Worm (Caenorhabditis elegans) whole organism, young adult: ENCODE data around the gene C43C3.4.

Experiments used
- B0261.1 ChIP-seq: sonication (generic microtip); optimal IDR thresholded peaks from 2 replicates; lab custom pipeline; 2016; ENCODE audit warnings: mild to moderate bottlenecking, missing genetic modification characterization, moderate library complexity, missing compliant biosample characterization
- C06A6.2 ChIP-seq: fragments of 200-800 bp; sonication (Bioruptor generic); conservative IDR thresholded peaks from 2 replicates; pipeline ENCODE4 v1.3.6; 2022; ENCODE audit warnings: missing genetic modification characterization, missing compliant biosample characterization
- D2030.7 ChIP-seq: fragments of 200-800 bp; sonication (Bioruptor generic); IDR thresholded peaks from 2 replicates; pipeline ENCODE4 v1.3.6; 2022; ENCODE audit warnings: missing genetic modification reagents, missing genetic modification characterization, missing compliant biosample characterization
- F37B4.10 ChIP-seq: fragments of 200-800 bp; sonication (Bioruptor generic); IDR thresholded peaks from 2 replicates; pipeline ENCODE4 v1.3.6; 2022; ENCODE audit warnings: missing genetic modification characterization, missing compliant biosample characterization
- Y53F4B.3 ChIP-seq: fragments of 200-800 bp; sonication (Bioruptor generic); IDR thresholded peaks from 2 replicates; pipeline ENCODE4 v1.3.6; 2022; ENCODE audit warnings: missing genetic modification reagents, missing genetic modification characterization, missing compliant biosample characterization
- ama-1 ChIP-seq, 3 experiments: fragments of 150-350 bp in 1 of 3; sonication (generic microtip) in 2 of 3; optimal IDR thresholded peaks; 2 replicates each; lab custom pipeline; 2014 to 2018; ENCODE audit warnings: missing biosample characterization in 2 of 3, missing genetic modification characterization in 2 of 3, missing genetic modification reagents in 2 of 3
- attf-5 ChIP-seq: fragments of 200-800 bp; sonication (Bioruptor generic); optimal IDR thresholded peaks from 2 replicates; lab custom pipeline; 2018; ENCODE audit warnings: mild to moderate bottlenecking, missing genetic modification characterization, missing compliant biosample characterization
- bed-2 ChIP-seq: fragments of 200-800 bp; sonication (Bioruptor generic); IDR thresholded peaks from 2 replicates; pipeline ENCODE4 v1.3.6; 2022; ENCODE audit warnings: missing genetic modification reagents, missing genetic modification characterization, missing compliant biosample characterization
- ccch-3 ChIP-seq: fragments of 200-800 bp; sonication (Bioruptor generic); optimal IDR thresholded peaks from 2 replicates; lab custom pipeline; 2018; ENCODE audit warnings: mild to moderate bottlenecking, missing genetic modification characterization, missing compliant biosample characterization
- cebp-2 ChIP-seq: fragments of 200-800 bp; sonication (Bioruptor generic); IDR thresholded peaks from 2 replicates; pipeline ENCODE4 v1.3.6; 2022; ENCODE audit warnings: missing genetic modification characterization, missing compliant biosample characterization
- ceh-100 ChIP-seq: fragments of 200-800 bp; sonication (Bioruptor generic); IDR thresholded peaks from 2 replicates; pipeline ENCODE4 v1.3.6; 2022; ENCODE audit warnings: missing genetic modification reagents, missing genetic modification characterization, missing compliant biosample characterization
- ceh-27 ChIP-seq: fragments of 200-800 bp; sonication (Bioruptor generic); optimal IDR thresholded peaks from 2 replicates; lab custom pipeline; 2018; ENCODE audit warnings: mild to moderate bottlenecking, missing genetic modification characterization, moderate library complexity, missing compliant biosample characterization
- dpl-1 ChIP-seq: fragments of 150-350 bp; optimal IDR thresholded peaks from 2 replicates; lab custom pipeline; 2014; ENCODE audit warnings: missing biosample characterization, missing genetic modification reagents, missing genetic modification characterization
- egl-18 ChIP-seq: fragments of 200-800 bp; sonication (Bioruptor generic); IDR thresholded peaks from 2 replicates; pipeline ENCODE4 v1.3.6; 2022; ENCODE audit warnings: missing genetic modification reagents, missing genetic modification characterization, missing compliant biosample characterization
- fkh-3 ChIP-seq: sonication (generic microtip); optimal IDR thresholded peaks from 2 replicates; lab custom pipeline; 2016; ENCODE audit warnings: mild to moderate bottlenecking, missing genetic modification characterization, missing compliant biosample characterization
- him-1 ChIP-seq: sonication (generic microtip); optimal IDR thresholded peaks from 2 replicates; lab custom pipeline; 2016; ENCODE audit warnings: missing genotype, missing genetic modification reagents, missing genetic modification characterization, missing compliant biosample characterization
- hlh-12 ChIP-seq: sonication (generic microtip); optimal IDR thresholded peaks from 2 replicates; lab custom pipeline; 2016; ENCODE audit warnings: missing genetic modification characterization, missing compliant biosample characterization
- hlh-26 ChIP-seq: fragments of 200-800 bp; sonication (Bioruptor generic); conservative IDR thresholded peaks from 2 replicates; pipeline ENCODE4 v1.3.6; 2022; ENCODE audit warnings: missing genetic modification reagents, missing genetic modification characterization, missing compliant biosample characterization
- let-607 ChIP-seq, 2 experiments: fragments of 200-800 bp in 1 of 2; sonication (Bioruptor generic) in 1 of 2; sonication (generic microtip) in 1 of 2; optimal IDR thresholded peaks; 2 replicates each; lab custom pipeline; 2016 to 2018; ENCODE audit warnings: mild to moderate bottlenecking in 2 of 2, missing compliant biosample characterization in 2 of 2, missing genetic modification characterization in 2 of 2, moderate library complexity in 2 of 2, missing genotype in 1 of 2
- lin-35 ChIP-seq, 3 experiments: fragments of 150-350 bp in 2 of 3; sonication (generic microtip) in 1 of 3; optimal IDR thresholded peaks; 2 replicates each; lab custom pipeline; 2014 to 2018; ENCODE audit warnings: missing biosample characterization in 3 of 3, missing genetic modification characterization in 3 of 3, missing genetic modification reagents in 3 of 3
- lin-40 ChIP-seq: sonication (generic microtip); optimal IDR thresholded peaks from 2 replicates; lab custom pipeline; 2016; ENCODE audit warnings: missing genetic modification characterization, mild to moderate bottlenecking, missing compliant biosample characterization, missing genotype, missing genetic modification reagents
- lin-54 ChIP-seq: fragments of 200-800 bp; sonication (Bioruptor generic); optimal IDR thresholded peaks from 2 replicates; lab custom pipeline; 2018; ENCODE audit warnings: mild to moderate bottlenecking, missing genetic modification characterization, missing compliant biosample characterization
- lir-1 ChIP-seq: fragments of 200-800 bp; sonication (Bioruptor generic); conservative IDR thresholded peaks from 2 replicates; pipeline ENCODE4 v1.3.6; 2022; ENCODE audit warnings: missing genetic modification reagents, missing genetic modification characterization, missing compliant biosample characterization
- madf-3 ChIP-seq: fragments of 200-800 bp; sonication (Bioruptor generic); IDR thresholded peaks from 2 replicates; pipeline ENCODE4 v1.3.6; 2022; ENCODE audit warnings: missing genetic modification reagents, missing genetic modification characterization, missing compliant biosample characterization
- madf-8 ChIP-seq: fragments of 200-800 bp; sonication (Bioruptor generic); conservative IDR thresholded peaks from 2 replicates; pipeline ENCODE4 v1.3.6; 2022; ENCODE audit warnings: missing genetic modification reagents, missing genetic modification characterization, missing compliant biosample characterization
- mel-28 ChIP-seq: sonication (generic microtip); optimal IDR thresholded peaks from 2 replicates; lab custom pipeline; 2016; ENCODE audit warnings: borderline replicate concordance, mild to moderate bottlenecking, missing genetic modification characterization, missing compliant biosample characterization
- mes-4 ChIP-seq: sonication (generic microtip); optimal IDR thresholded peaks from 2 replicates; lab custom pipeline; 2016; ENCODE audit warnings: missing genotype, missing genetic modification characterization, missing compliant biosample characterization
- nfya-2 ChIP-seq: fragments of 200-800 bp; sonication (Bioruptor generic); IDR thresholded peaks from 2 replicates; pipeline ENCODE4 v1.3.6; 2022; ENCODE audit warnings: missing genetic modification reagents, missing genetic modification characterization, missing compliant biosample characterization
- nhr-120 ChIP-seq: fragments of 200-800 bp; sonication (Bioruptor generic); IDR thresholded peaks from 2 replicates; pipeline ENCODE4 v1.3.6; 2022; ENCODE audit warnings: missing genetic modification characterization, missing compliant biosample characterization
- nhr-27 ChIP-seq: fragments of 200-800 bp; sonication (Bioruptor generic); optimal IDR thresholded peaks from 2 replicates; lab custom pipeline; 2018; ENCODE audit warnings: mild to moderate bottlenecking, missing genetic modification characterization, moderate library complexity, missing compliant biosample characterization
- nhr-80 ChIP-seq: sonication (generic microtip); optimal IDR thresholded peaks from 2 replicates; lab custom pipeline; 2016; ENCODE audit warnings: missing genetic modification characterization, missing compliant biosample characterization
- nhr-90 ChIP-seq: sonication (generic microtip); optimal IDR thresholded peaks from 2 replicates; lab custom pipeline; 2016; ENCODE audit warnings: missing genotype, mild to moderate bottlenecking, missing genetic modification characterization, missing compliant biosample characterization
- pha-4 ChIP-seq: fragments of 150-350 bp; sonication (generic microtip); optimal IDR thresholded peaks from 2 replicates; lab custom pipeline; 2014; ENCODE audit warnings: missing biosample characterization, missing genetic modification reagents, missing genetic modification characterization
- rcor-1 ChIP-seq: fragments of 200-800 bp; sonication (Bioruptor generic); IDR thresholded peaks from 2 replicates; pipeline ENCODE4 v1.3.6; 2022; ENCODE audit warnings: missing genetic modification reagents, missing genetic modification characterization, missing compliant biosample characterization
- rpc-1 ChIP-seq, 2 experiments: fragments of 150-350 bp in 1 of 2; sonication (generic microtip) in 1 of 2; optimal IDR thresholded peaks; 2 replicates each; lab custom pipeline; 2014 to 2018; ENCODE audit warnings: missing biosample characterization in 1 of 2, missing genetic modification characterization in 1 of 2, missing genetic modification reagents in 1 of 2, missing genotype in 1 of 2
- snpc-3.4 ChIP-seq: sonication (generic microtip); optimal IDR thresholded peaks from 2 replicates; lab custom pipeline; 2017; ENCODE audit warnings: missing genetic modification characterization, mild to moderate bottlenecking, missing compliant biosample characterization, antibody characterized with exemption, moderate library complexity, missing genotype, missing genetic modification reagents
- snpc-4 ChIP-seq, 5 experiments: fragments of 150-350 bp in 1 of 5; sonication (generic microtip) in 4 of 5; optimal IDR thresholded peaks; 2 replicates each; lab custom pipeline; 2014 to 2018; ENCODE audit warnings: missing genetic modification characterization in 5 of 5, missing biosample characterization in 3 of 5, antibody characterized with exemption in 2 of 5, mild to moderate bottlenecking in 2 of 5, missing compliant biosample characterization in 2 of 5, missing genotype in 2 of 5, moderate library complexity in 2 of 5, missing genetic modification reagents in 1 of 5
- tlf-1 ChIP-seq: fragments of 200-800 bp; sonication (Bioruptor generic); optimal IDR thresholded peaks from 2 replicates; lab custom pipeline; 2018; ENCODE audit warnings: mild to moderate bottlenecking, missing genetic modification characterization, missing compliant biosample characterization
- unc-62 ChIP-seq: fragments of 150-350 bp; optimal IDR thresholded peaks from 2 replicates; lab custom pipeline; 2014; ENCODE audit warnings: missing biosample characterization, missing genetic modification reagents, missing genetic modification characterization
- xnd-1 ChIP-seq: sonication (generic microtip); optimal IDR thresholded peaks from 2 replicates; lab custom pipeline; 2016; ENCODE audit warnings: missing genotype, missing genetic modification reagents, missing genetic modification characterization, missing compliant biosample characterization
- zfh-2 ChIP-seq: fragments of 200-800 bp; sonication (Bioruptor generic); conservative IDR thresholded peaks from 2 replicates; pipeline ENCODE4 v1.3.6; 2022; ENCODE audit warnings: missing genetic modification reagents, missing genetic modification characterization, missing compliant biosample characterization
- ztf-25 ChIP-seq: fragments of 200-800 bp; sonication (Bioruptor generic); IDR thresholded peaks from 2 replicates; pipeline ENCODE4 v1.3.6; 2022; ENCODE audit warnings: missing genetic modification reagents, missing genetic modification characterization, missing compliant biosample characterization
- ztf-3 ChIP-seq: fragments of 200-800 bp; sonication (Bioruptor generic); optimal IDR thresholded peaks from 2 replicates; lab custom pipeline; 2018; ENCODE audit warnings: mild to moderate bottlenecking, missing genetic modification characterization, missing compliant biosample characterization

C43C3.4 gene

DNA sequence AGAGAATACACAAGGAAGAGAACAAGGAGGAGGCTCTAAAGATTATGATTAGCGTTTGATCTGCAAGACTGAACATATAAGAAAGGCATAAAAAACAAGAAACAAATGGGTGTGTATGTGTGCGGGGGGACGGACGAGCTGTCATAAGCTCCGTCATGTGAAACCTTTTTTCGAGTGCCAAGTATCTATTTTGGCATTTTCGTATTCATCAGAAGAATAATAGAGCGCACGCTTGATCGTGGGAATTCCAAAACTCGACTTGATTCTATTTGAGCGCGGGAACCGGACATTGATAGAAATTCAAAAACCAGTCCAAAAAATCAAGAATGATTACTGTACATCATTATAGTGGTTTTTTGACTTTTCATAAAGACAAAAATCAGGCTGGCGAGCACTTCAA is 17.9 kb downstream of the C43C3.4 start:
- TF ChIP-seq attf-5 (GFP tag; lab: Kevin White, UChicago) (no peak), B0261.1 (tag; lab: Kevin White, UChicago) (no peak), him-1 (tag; lab: Kevin White, UChicago) (no peak), egl-18 (GFP tag; lab: Robert Waterston, UW) (no peak), pha-4 (no peak), nhr-27 (no peak), ccch-3 (GFP tag; lab: Kevin White, UChicago) (no peak), nhr-80 (no peak), madf-8 (GFP tag; lab: Robert Waterston, UW) (no peak), madf-3 (GFP tag; lab: Robert Waterston, UW) (no peak), unc-62 (GFP tag; lab: Kevin White, UChicago) (no peak), xnd-1 (tag; lab: Kevin White, UChicago) (no peak), ztf-3 (GFP tag; lab: Kevin White, UChicago) (no peak), ztf-25 (GFP tag; lab: Robert Waterston, UW) (no peak), tlf-1 (GFP tag; lab: Kevin White, UChicago) (no peak)

ce11 chrX:9654232-9654631 is 20.5 kb downstream of the C43C3.4 start:
- TF ChIP-seq F37B4.10, result no peak
- no peak for TF ChIP-seq dpl-1 (GFP tag; lab: Kevin White, UChicago)
- TF ChIP-seq snpc-4 (GFP tag; optimal IDR thresholded peaks at IDR 0.05; lab: Kevin White, UChicago), result no peak
- no peak for TF ChIP-seq snpc-4 (tag; optimal IDR thresholded peaks at IDR 0.05; lab: Kevin White, UChicago)
- no peak for TF ChIP-seq nhr-80
- TF ChIP-seq snpc-3.4 (tag; lab: Kevin White, UChicago), result no peak
- no peak for TF ChIP-seq hlh-12 (tag; lab: Kevin White, UChicago)
- no peak for TF ChIP-seq bed-2
- TF ChIP-seq hlh-26, result no peak
- no peak for TF ChIP-seq nhr-120 (GFP tag; lab: Robert Waterston, UW)

DNA sequence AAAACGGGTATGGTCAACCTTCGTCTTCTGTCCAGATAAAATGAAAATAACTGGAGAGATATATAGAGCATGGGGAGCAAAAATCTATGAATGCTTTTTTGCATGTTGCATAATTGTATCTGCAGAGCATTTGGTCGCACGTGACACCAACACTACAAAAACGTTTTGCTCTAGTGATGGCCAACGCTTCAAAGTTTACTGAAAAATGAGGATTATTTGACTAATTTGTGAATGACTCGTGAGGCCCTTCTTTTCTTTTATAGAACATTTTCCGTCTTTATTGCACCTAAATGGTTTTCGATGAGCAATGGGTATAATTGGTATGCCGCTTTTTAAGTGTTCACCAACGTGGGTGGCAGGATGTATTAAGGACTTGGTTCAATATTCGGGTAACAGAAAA is 21.2 kb downstream of the C43C3.4 start:
- TF ChIP-seq Y53F4B.3 (GFP tag; lab: Robert Waterston, UW) (no peak), cebp-2 (GFP tag; lab: Robert Waterston, UW) (no peak), mes-4 (tag; lab: Kevin White, UChicago) (no peak), nhr-120 (GFP tag; lab: Robert Waterston, UW) (no peak), zfh-2 (GFP tag; lab: Robert Waterston, UW) (no peak), mel-28 (tag; lab: Kevin White, UChicago) (no peak), ama-1 (optimal IDR thresholded peaks at IDR 0.05; lab: Kevin White, UChicago) (no peak), ama-1 (GFP tag; optimal IDR thresholded peaks at IDR 0.05; lab: Kevin White, UChicago) (no peak), ceh-27 (GFP tag; lab: Kevin White, UChicago) (no peak), rcor-1 (GFP tag; lab: Robert Waterston, UW) (no peak), nfya-2 (GFP tag; lab: Robert Waterston, UW) (no peak), ceh-100 (GFP tag; lab: Robert Waterston, UW) (no peak), him-1 (tag; lab: Kevin White, UChicago) (no peak), lir-1 (GFP tag; lab: Robert Waterston, UW) (no peak)

DNA sequence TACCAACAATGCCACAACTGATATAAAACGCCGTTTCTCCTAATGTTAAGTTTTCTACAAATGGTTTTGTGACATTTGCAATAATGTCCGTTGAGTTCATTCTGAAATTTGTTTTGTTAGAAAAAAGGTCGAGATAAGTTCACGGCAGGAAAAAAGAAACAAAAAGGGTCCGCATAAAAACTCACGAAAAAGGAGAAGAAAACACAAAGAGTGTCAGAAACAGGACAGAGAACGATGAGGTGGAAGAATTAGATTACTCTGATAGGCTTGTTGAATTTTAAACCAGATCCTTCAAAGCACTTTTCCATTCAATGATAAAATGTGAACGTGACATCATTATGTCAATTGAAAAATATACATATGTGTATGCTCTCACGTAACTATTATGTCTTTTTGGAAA is 21.7 kb downstream of the C43C3.4 start, which contains the start of gene aex-2:
Gene aex-2 (minus strand): TSS at position 101 of the 400 bp plus-strand sequence.
- TF ChIP-seq ceh-27 (GFP tag; lab: Kevin White, UChicago) (no peak), lin-35 (GFP tag; optimal IDR thresholded peaks at IDR 0.05; lab: Kevin White, UChicago) (no peak), snpc-3.4 (tag; lab: Kevin White, UChicago) (no peak), nhr-90 (tag; lab: Kevin White, UChicago) (no peak), let-607 (tag; optimal IDR thresholded peaks at IDR 0.05; lab: Kevin White, UChicago) (no peak), D2030.7 (GFP tag; lab: Robert Waterston, UW) (no peak), mel-28 (tag; lab: Kevin White, UChicago) (no peak), nfya-2 (GFP tag; lab: Robert Waterston, UW) (no peak), lin-40 (tag; lab: Kevin White, UChicago) (no peak), lin-54 (GFP tag; lab: Kevin White, UChicago) (no peak), unc-62 (GFP tag; lab: Kevin White, UChicago) (no peak), fkh-3 (tag; lab: Kevin White, UChicago) (no peak), hlh-12 (tag; lab: Kevin White, UChicago) (no peak), rpc-1 (optimal IDR thresholded peaks at IDR 0.05; lab: Kevin White, UChicago) (no peak), rpc-1 (tag; optimal IDR thresholded peaks at IDR 0.05; lab: Kevin White, UChicago) (no peak), C06A6.2 (no peak)
